Worm (Caenorhabditis elegans) whole organism, L4 larva: ENCODE results near the gene fbxb-25.

Experiments
- F10B5.3 ChIP-seq: sonication (generic microtip); optimal IDR thresholded peaks from 2 replicates; lab custom pipeline; 2016; ENCODE audit warnings: mild to moderate bottlenecking, missing genetic modification characterization, missing compliant biosample characterization
- F37D6.2 ChIP-seq: sonication (generic microtip); optimal IDR thresholded peaks from 2 replicates; lab custom pipeline; 2016; ENCODE audit warnings: mild to moderate bottlenecking, missing genetic modification characterization, missing compliant biosample characterization
- R02D3.7 ChIP-seq: fragments of 150-350 bp; sonication (generic microtip); optimal IDR thresholded peaks from 3 replicates; lab custom pipeline; 2014; ENCODE audit warnings: missing biosample characterization, missing genetic modification characterization
- Y75B8A.6 ChIP-seq: fragments of 200-800 bp; sonication (Bioruptor generic); IDR thresholded peaks from 2 replicates; pipeline ENCODE4 v1.3.6; 2022; ENCODE audit warnings: missing genetic modification reagents, missing genetic modification characterization, missing compliant biosample characterization
- aha-1 ChIP-seq: fragments of 150-350 bp; peaks from one replicate; lab custom pipeline; 2014; ENCODE audit warnings: missing biosample characterization, missing genetic modification characterization
- aly-2 ChIP-seq: sonication (generic microtip); optimal IDR thresholded peaks from 2 replicates; lab custom pipeline; 2018; ENCODE audit warnings: missing biosample characterization, missing genetic modification characterization
- arid-1 ChIP-seq: fragments of 200-800 bp; sonication (Bioruptor generic); conservative IDR thresholded peaks from 2 replicates; pipeline ENCODE4 v1.3.6; 2022; ENCODE audit warnings: missing genetic modification reagents, missing genetic modification characterization, missing compliant biosample characterization
- ceh-28 ChIP-seq: fragments of 150-350 bp; optimal IDR thresholded peaks from 2 replicates; lab custom pipeline; 2014; ENCODE audit warnings: missing biosample characterization, missing genetic modification reagents, missing genetic modification characterization
- ceh-32 ChIP-seq: sonication (generic microtip); optimal IDR thresholded peaks from 2 replicates; lab custom pipeline; 2016; ENCODE audit warnings: mild to moderate bottlenecking, missing genetic modification characterization, missing compliant biosample characterization; ENCODE audit not compliant: poor library complexity
- daf-16 ChIP-seq, 3 experiments: sonication (generic microtip); optimal IDR thresholded peaks; 2 replicates each; lab custom pipeline; 2016 to 2017; ENCODE audit warnings: missing genetic modification characterization in 3 of 3, missing genetic modification reagents in 3 of 3, mild to moderate bottlenecking in 2 of 3, missing compliant biosample characterization in 2 of 3, missing biosample characterization in 1 of 3, moderate library complexity in 1 of 3
- daf-19 ChIP-seq: fragments of 200-800 bp; sonication (Bioruptor generic); conservative IDR thresholded peaks from 2 replicates; pipeline ENCODE4 v1.3.6; 2022; ENCODE audit warnings: missing genetic modification characterization, missing compliant biosample characterization
- daf-8 ChIP-seq: fragments of 200-800 bp; sonication (Bioruptor generic); IDR thresholded peaks from 2 replicates; pipeline ENCODE4 v1.3.6; 2022; ENCODE audit warnings: missing genetic modification characterization, missing compliant biosample characterization
- dpl-1 ChIP-seq: fragments of 150-350 bp; optimal IDR thresholded peaks from 2 replicates; lab custom pipeline; 2014; ENCODE audit warnings: missing biosample characterization, missing genetic modification reagents, missing genetic modification characterization
- dve-1 ChIP-seq: sonication (generic microtip); optimal IDR thresholded peaks from 2 replicates; lab custom pipeline; 2017; ENCODE audit warnings: antibody characterized with exemption, mild to moderate bottlenecking, missing genetic modification characterization, missing compliant biosample characterization; ENCODE audit not compliant: insufficient read depth
- hlh-30 ChIP-seq: sonication (generic microtip); optimal IDR thresholded peaks from 2 replicates; lab custom pipeline; 2017; ENCODE audit warnings: antibody characterized with exemption, mild to moderate bottlenecking, missing genetic modification characterization, missing compliant biosample characterization; ENCODE audit not compliant: insufficient read depth
- hmg-1.1 ChIP-seq: fragments of 200-800 bp; sonication (Bioruptor generic); IDR thresholded peaks from 2 replicates; pipeline ENCODE4 v1.3.6; 2022; ENCODE audit warnings: missing genetic modification reagents, missing genetic modification characterization, missing compliant biosample characterization
- lin-13 ChIP-seq: fragments of 150-350 bp; optimal IDR thresholded peaks from 2 replicates; lab custom pipeline; 2014; ENCODE audit warnings: missing biosample characterization, missing genetic modification reagents, missing genetic modification characterization
- lsy-2 ChIP-seq, 2 experiments: fragments of 150-350 bp in 1 of 2; sonication (generic microtip) in 1 of 2; optimal IDR thresholded peaks; 2 replicates each; lab custom pipeline; 2014 to 2017; ENCODE audit warnings: missing biosample characterization in 2 of 2, missing genetic modification characterization in 2 of 2
- madf-5 ChIP-seq, 2 experiments: fragments of 200-800 bp; sonication (Bioruptor generic); IDR thresholded peaks; 2 replicates each; pipeline ENCODE4 v1.3.6; 2022; ENCODE audit warnings: missing compliant biosample characterization in 2 of 2, missing genetic modification characterization in 2 of 2
- mdl-1 ChIP-seq, 2 experiments: fragments of 150-350 bp in 1 of 2; sonication (generic microtip) in 1 of 2; optimal IDR thresholded peaks; 2 replicates each; lab custom pipeline; 2014 to 2017; ENCODE audit warnings: missing biosample characterization in 2 of 2, missing genetic modification characterization in 2 of 2
- mep-1 ChIP-seq: fragments of 150-350 bp; sonication (generic microtip); optimal IDR thresholded peaks from 3 replicates; lab custom pipeline; 2014; ENCODE audit warnings: missing biosample characterization, missing genetic modification characterization
- mes-2 ChIP-seq: sonication (generic microtip); optimal IDR thresholded peaks from 2 replicates; lab custom pipeline; 2016; ENCODE audit warnings: missing genotype, mild to moderate bottlenecking, missing genetic modification characterization, missing compliant biosample characterization; ENCODE audit not compliant: poor library complexity, severe bottlenecking
- mxl-2 ChIP-seq: fragments of 200-800 bp; sonication (Bioruptor generic); conservative IDR thresholded peaks from 2 replicates; pipeline ENCODE4 v1.3.6; 2022; ENCODE audit warnings: missing genetic modification reagents, missing genetic modification characterization, missing compliant biosample characterization
- mxl-3 ChIP-seq: fragments of 200-800 bp; sonication (Bioruptor generic); optimal IDR thresholded peaks from 2 replicates; lab custom pipeline; 2018; ENCODE audit warnings: mild to moderate bottlenecking, missing genetic modification characterization, missing compliant biosample characterization
- nhr-111 ChIP-seq: fragments of 200-800 bp; sonication (Bioruptor generic); optimal IDR thresholded peaks from 2 replicates; lab custom pipeline; 2018; ENCODE audit warnings: mild to moderate bottlenecking, missing genetic modification characterization, missing compliant biosample characterization
- nhr-25 ChIP-seq: sonication (generic microtip); optimal IDR thresholded peaks from 2 replicates; lab custom pipeline; 2017; ENCODE audit warnings: missing genetic modification characterization, mild to moderate bottlenecking, missing compliant biosample characterization, antibody characterized with exemption, moderate library complexity, borderline replicate concordance; ENCODE audit not compliant: insufficient read depth
- nhr-28 ChIP-seq: fragments of 150-350 bp; optimal IDR thresholded peaks from 2 replicates; lab custom pipeline; 2014; ENCODE audit warnings: missing biosample characterization, missing genetic modification characterization
- nhr-41 ChIP-seq: fragments of 200-800 bp; sonication (Bioruptor generic); IDR thresholded peaks from 2 replicates; pipeline ENCODE4 v1.3.6; 2022; ENCODE audit warnings: missing genetic modification reagents, missing genetic modification characterization, missing compliant biosample characterization
- nhr-42 ChIP-seq: fragments of 200-800 bp; sonication (Bioruptor generic); IDR thresholded peaks from 2 replicates; pipeline ENCODE4 v1.3.6; 2022; ENCODE audit warnings: missing genetic modification characterization, missing compliant biosample characterization
- nhr-48 ChIP-seq: sonication (generic microtip); optimal IDR thresholded peaks from 2 replicates; lab custom pipeline; 2016; ENCODE audit warnings: mild to moderate bottlenecking, missing genetic modification characterization, missing compliant biosample characterization
- nhr-6 ChIP-seq: fragments of 150-350 bp; optimal IDR thresholded peaks from 2 replicates; lab custom pipeline; 2014; ENCODE audit warnings: missing biosample characterization, missing genetic modification characterization
- nhr-76 ChIP-seq: fragments of 150-350 bp; optimal IDR thresholded peaks from 2 replicates; lab custom pipeline; 2014; ENCODE audit warnings: missing biosample characterization, missing genetic modification characterization
- nhr-77 ChIP-seq: fragments of 150-350 bp; optimal IDR thresholded peaks from 2 replicates; lab custom pipeline; 2014; ENCODE audit warnings: missing biosample characterization, missing genetic modification characterization
- set-16 ChIP-seq: fragments of 200-800 bp; sonication (Bioruptor generic); IDR thresholded peaks from 2 replicates; pipeline ENCODE4 v1.3.6; 2022; ENCODE audit warnings: missing genetic modification reagents, missing genetic modification characterization, missing compliant biosample characterization
- snpc-1.2 ChIP-seq: fragments of 200-800 bp; sonication (Bioruptor generic); IDR thresholded peaks from 2 replicates; pipeline ENCODE4 v1.3.6; 2022; ENCODE audit warnings: missing genetic modification reagents, missing genetic modification characterization, missing compliant biosample characterization
- spr-3 ChIP-seq: fragments of 200-800 bp; sonication (Bioruptor generic); optimal IDR thresholded peaks from 2 replicates; lab custom pipeline; 2018; ENCODE audit warnings: mild to moderate bottlenecking, missing genetic modification characterization, missing compliant biosample characterization
- tag-97 ChIP-seq: fragments of 200-800 bp; sonication (Bioruptor generic); IDR thresholded peaks from 2 replicates; pipeline ENCODE4 v1.3.6; 2022; ENCODE audit warnings: missing genetic modification characterization, missing compliant biosample characterization
- zag-1 ChIP-seq: fragments of 150-350 bp; optimal IDR thresholded peaks from 2 replicates; lab custom pipeline; 2014; ENCODE audit warnings: missing biosample characterization, missing genetic modification characterization
- zfp-2 ChIP-seq: sonication (generic microtip); optimal IDR thresholded peaks from 2 replicates; lab custom pipeline; 2016; ENCODE audit warnings: mild to moderate bottlenecking, missing genetic modification characterization, missing compliant biosample characterization
- zip-11 ChIP-seq: fragments of 200-800 bp; sonication (Bioruptor generic); IDR thresholded peaks from 2 replicates; pipeline ENCODE4 v1.3.6; 2022; ENCODE audit warnings: missing genetic modification characterization, missing compliant biosample characterization
- ztf-7 ChIP-seq: fragments of 150-350 bp; optimal IDR thresholded peaks from 2 replicates; lab custom pipeline; 2014; ENCODE audit warnings: missing biosample characterization, missing genetic modification characterization

Gene fbxb-25

DNA sequence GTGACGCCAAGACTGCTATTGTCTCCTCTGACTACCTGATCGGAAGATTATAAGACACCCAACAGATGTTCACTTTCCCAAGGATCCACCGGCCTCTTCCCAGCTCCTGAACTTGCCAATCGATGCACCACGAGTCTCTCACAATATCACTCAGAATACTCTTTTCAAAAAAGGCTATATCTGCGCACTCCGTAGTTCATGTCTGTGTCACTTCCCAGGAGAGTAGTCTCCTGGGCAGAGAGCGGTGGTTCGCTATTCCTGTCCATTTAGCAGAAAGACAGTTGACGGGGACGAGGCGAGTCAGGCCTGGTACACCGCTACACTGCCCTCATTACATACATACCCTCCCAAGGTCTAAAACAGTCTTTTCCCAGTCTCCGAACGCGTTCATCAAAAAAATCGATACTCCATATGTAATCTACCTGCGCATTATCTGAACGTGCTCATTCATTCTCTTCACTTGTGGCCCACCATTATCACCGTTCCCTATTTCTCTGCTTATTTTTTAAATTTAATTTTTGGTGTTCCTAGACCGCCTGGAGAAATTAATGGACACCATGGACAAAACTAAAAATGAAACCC, 31.0 kb downstream of the fbxb-25 start, which contains the start of gene btb-6:
btb-6 (plus strand) TSS at position 532 of the 582 bp plus-strand sequence.
- TF ChIP-seq lin-13 (GFP tag; lab: Kevin White, UChicago) (no peak), Y75B8A.6 (GFP tag; lab: Robert Waterston, UW) (no peak), daf-19 (GFP tag; lab: Robert Waterston, UW) (no peak), dpl-1 (no peak), spr-3 (GFP tag; lab: Kevin White, UChicago) (no peak), hmg-1.1 (GFP tag; lab: Robert Waterston, UW) (no peak), dve-1 (tag; lab: Kevin White, UChicago) (no peak), nhr-42 (GFP tag; lab: Robert Waterston, UW) (no peak), aly-2 (no peak), ceh-32 (tag; lab: Kevin White, UChicago) (no peak), daf-8 (no peak), zfp-2 (no peak), nhr-76 (no peak)

DNA sequence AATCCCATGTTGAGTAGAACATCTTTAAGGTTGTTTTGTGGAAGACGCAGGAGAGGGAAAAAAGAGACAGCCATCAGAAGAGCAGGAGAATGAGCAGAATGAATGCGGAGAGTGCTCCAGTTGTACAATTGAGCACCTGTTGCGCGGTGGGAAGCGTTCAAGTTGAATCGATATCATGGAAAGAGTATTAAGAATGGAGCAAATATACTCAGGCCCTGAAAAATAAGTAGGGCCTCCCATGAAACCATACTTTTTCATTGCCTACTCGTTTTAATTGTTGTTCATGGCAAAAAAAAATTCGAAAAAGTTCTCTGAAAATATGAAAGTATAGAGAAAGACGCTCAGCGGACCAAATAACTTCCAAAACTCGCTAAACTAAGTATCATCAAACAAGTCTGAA, 35.3 kb downstream of the fbxb-25 start, which contains the start of gene fbxb-48:
fbxb-48 (minus strand) TSS at position 101 of the 400 bp plus-strand sequence.
- TF ChIP-seq nhr-25 (no peak), mep-1 (tag; lab: Kevin White, UChicago) (no peak), nhr-28 (tag; lab: Kevin White, UChicago) (no peak), zip-11 (GFP tag; lab: Robert Waterston, UW) (no peak), mdl-1 (tag; optimal IDR thresholded peaks at IDR 0.05; lab: Kevin White, UChicago) (no peak), nhr-77 (tag; lab: Kevin White, UChicago) (no peak), nhr-111 (GFP tag; lab: Kevin White, UChicago) (no peak), nhr-76 (no peak), nhr-6 (no peak), daf-8 (no peak), tag-97 (GFP tag; lab: Robert Waterston, UW) (no peak), mxl-2 (GFP tag; lab: Robert Waterston, UW) (no peak), snpc-1.2 (GFP tag; lab: Robert Waterston, UW) (no peak)

DNA sequence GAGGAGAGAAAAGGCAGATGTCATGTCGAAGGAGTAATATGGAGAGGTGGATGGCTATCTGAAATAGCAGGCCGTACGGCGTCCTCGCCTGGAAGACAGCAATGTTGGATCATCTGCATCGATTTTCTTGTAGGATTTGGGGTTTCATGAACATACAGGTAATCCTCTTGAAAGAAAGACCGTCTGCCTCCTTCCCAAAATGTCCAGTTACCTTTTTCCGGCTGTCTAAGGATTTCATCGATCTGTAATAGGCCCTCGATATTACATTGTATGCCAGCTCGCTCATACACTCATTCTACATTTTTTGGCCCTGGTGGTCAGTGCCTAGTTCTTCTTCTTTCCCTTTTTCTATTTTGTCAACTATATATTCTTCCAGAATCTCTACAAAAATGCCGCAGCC, 38.6 kb downstream of the fbxb-25 start, which contains the start of the genes fbxb-5 and btb-8:
fbxb-5 (minus strand) TSS at position 101 of the 400 bp plus-strand sequence.
btb-8 (plus strand) TSS at position 377 of the 400 bp plus-strand sequence.
- no peak for TF ChIP-seq nhr-6
- no peak for TF ChIP-seq lsy-2 (tag; optimal IDR thresholded peaks at IDR 0.05; lab: Kevin White, UChicago)
- no peak for TF ChIP-seq arid-1 (GFP tag; lab: Robert Waterston, UW)
- TF ChIP-seq F10B5.3 (tag; lab: Kevin White, UChicago): no peak
- no peak for TF ChIP-seq nhr-41
- TF ChIP-seq hmg-1.1 (GFP tag; lab: Robert Waterston, UW): no peak
- TF ChIP-seq zfp-2: no peak
- no peak for TF ChIP-seq aly-2
- no peak for TF ChIP-seq mxl-3
- TF ChIP-seq ceh-32 (tag; lab: Kevin White, UChicago): no peak
- no peak for TF ChIP-seq F37D6.2 (tag; lab: Kevin White, UChicago)
- no peak for TF ChIP-seq aha-1

DNA sequence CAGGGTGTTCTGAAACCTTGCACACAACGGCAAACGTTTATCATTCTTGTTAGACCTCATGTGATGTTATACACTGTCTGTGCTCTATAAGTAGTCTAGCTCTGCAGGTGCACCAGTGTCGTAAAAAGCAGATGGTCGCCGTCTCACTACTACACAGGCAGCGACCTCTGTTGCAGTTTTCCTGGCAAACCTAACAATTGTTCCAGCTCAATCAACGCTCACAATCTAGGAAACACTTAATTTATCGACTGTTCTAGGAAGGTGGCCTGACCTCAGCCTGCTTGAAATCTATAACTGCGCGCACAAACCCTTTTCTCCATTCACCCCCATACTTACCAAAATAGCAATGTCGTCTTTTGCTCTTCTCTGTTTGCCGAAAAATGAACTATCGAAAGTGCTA, 40.5 kb downstream of the fbxb-25 start, which contains the start of gene fbxb-11:
fbxb-11 (plus strand) TSS at position 301 of the 400 bp plus-strand sequence.
- TF ChIP-seq daf-19 (GFP tag; lab: Robert Waterston, UW) (no peak), hlh-30 (tag; lab: Kevin White, UChicago) (no peak), zip-11 (GFP tag; lab: Robert Waterston, UW) (no peak), mep-1 (tag; lab: Kevin White, UChicago) (no peak), mes-2 (tag; lab: Kevin White, UChicago) (no peak), zag-1 (tag; lab: Kevin White, UChicago) (no peak), madf-5 (GFP tag; IDR thresholded peaks at IDR 0.05; lab: Robert Waterston, UW) (no peak), ztf-7 (tag; lab: Kevin White, UChicago) (no peak), ceh-28 (tag; lab: Kevin White, UChicago) (no peak), snpc-1.2 (GFP tag; lab: Robert Waterston, UW) (no peak), nhr-48 (tag; lab: Kevin White, UChicago) (no peak), nhr-28 (tag; lab: Kevin White, UChicago) (no peak), daf-16 (GFP tag; optimal IDR thresholded peaks at IDR 0.05; lab: Kevin White, UChicago) (no peak), daf-16 (tag; optimal IDR thresholded peaks at IDR 0.05; lab: Kevin White, UChicago) (no peak), F10B5.3 (tag; lab: Kevin White, UChicago) (no peak), mdl-1 (tag; optimal IDR thresholded peaks at IDR 0.05; lab: Kevin White, UChicago) (no peak), lin-13 (GFP tag; lab: Kevin White, UChicago) (no peak), R02D3.7 (tag; lab: Kevin White, UChicago) (no peak), set-16 (no peak)
- TF ChIP-seq, all 104 proteins: peak for 0
